Fruit fly (Drosophila melanogaster) whole organism, embryonic: ENCODE results near the gene CG17959.

Experiments
- Atf-2 ChIP-seq: fragments of 200-800 bp; sonication (Bioruptor generic); optimal IDR thresholded peaks from 2 replicates; lab custom pipeline; 2016; ENCODE audit warnings: missing biosample characterization, missing genetic modification characterization
- BEAF-32 ChIP-seq: fragments of 200-800 bp; sonication (Bioruptor generic); optimal IDR thresholded peaks from 3 replicates; lab custom pipeline; 2017; ENCODE audit warnings: missing biosample characterization, missing genetic modification characterization, mild to moderate bottlenecking, moderate library complexity, missing genetic modification reagents
- Bgb ChIP-seq: fragments of 200-800 bp; sonication (Bioruptor generic); IDR thresholded peaks from 2 replicates; pipeline ENCODE4 v1.3.6; 2022; ENCODE audit warnings: missing biosample characterization, missing genetic modification characterization; ENCODE audit not compliant: partially characterized antibody
- CG11085 ChIP-seq: fragments of 200-800 bp; sonication (Bioruptor generic); IDR thresholded peaks from 2 replicates; pipeline ENCODE4 v1.3.6; 2022; ENCODE audit warnings: missing biosample characterization, missing genetic modification characterization
- CG11247 ChIP-seq: fragments of 200-800 bp; sonication (Bioruptor generic); IDR thresholded peaks from 2 replicates; pipeline ENCODE4 v1.3.6; 2022; ENCODE audit warnings: missing biosample characterization, missing genetic modification characterization
- CG12236 ChIP-seq: fragments of 200-800 bp; sonication (Bioruptor generic); optimal IDR thresholded peaks from 2 replicates; lab custom pipeline; 2016; ENCODE audit warnings: missing biosample characterization, missing genetic modification characterization
- CG13296 ChIP-seq: fragments of 200-800 bp; sonication (Bioruptor generic); optimal IDR thresholded peaks from 3 replicates; lab custom pipeline; 2018; ENCODE audit warnings: missing biosample characterization, mild to moderate bottlenecking, missing genetic modification characterization
- CG13624 ChIP-seq: fragments of 200-800 bp; sonication (Bioruptor generic); optimal IDR thresholded peaks from 2 replicates; lab custom pipeline; 2016; ENCODE audit warnings: missing biosample characterization, missing genetic modification characterization
- CG1603 ChIP-seq: fragments of 200-800 bp; sonication (Bioruptor generic); optimal IDR thresholded peaks from 2 replicates; lab custom pipeline; 2019; ENCODE audit warnings: missing biosample characterization, mild to moderate bottlenecking, missing genetic modification characterization, moderate library complexity
- CG18011 ChIP-seq: fragments of 200-800 bp; sonication (Bioruptor generic); optimal IDR thresholded peaks from 2 replicates; lab custom pipeline; 2017; ENCODE audit warnings: missing biosample characterization, missing genetic modification characterization, mild to moderate bottlenecking, moderate library complexity, missing genotype
- CG18262 ChIP-seq: fragments of 200-800 bp; optimal IDR thresholded peaks from 3 replicates; lab custom pipeline; 2019; ENCODE audit warnings: missing biosample characterization, mild to moderate bottlenecking, missing genetic modification characterization, moderate library complexity
- CG1832 ChIP-seq: fragments of 200-800 bp; sonication (Bioruptor generic); optimal IDR thresholded peaks from 2 replicates; lab custom pipeline; 2017; ENCODE audit warnings: missing biosample characterization, mild to moderate bottlenecking, missing genetic modification characterization, inconsistent platforms
- CG32532 ChIP-seq: fragments of 200-800 bp; sonication (Bioruptor generic); IDR thresholded peaks from 2 replicates; pipeline ENCODE4 v1.3.6; 2022; ENCODE audit warnings: missing biosample characterization, missing genetic modification characterization
- CG32772 ChIP-seq: fragments of 200-800 bp; sonication (Bioruptor generic); IDR thresholded peaks from 2 replicates; pipeline ENCODE4 v1.3.6; 2022; ENCODE audit warnings: missing biosample characterization, missing genetic modification characterization
- CG42726 ChIP-seq: fragments of 200-800 bp; sonication (Bioruptor generic); IDR thresholded peaks from 2 replicates; pipeline ENCODE4 v1.3.6; 2022; ENCODE audit warnings: missing biosample characterization, missing genetic modification characterization; ENCODE audit not compliant: partially characterized antibody
- CG6689 ChIP-seq: fragments of 200-800 bp; sonication (Bioruptor generic); IDR thresholded peaks from 2 replicates; pipeline ENCODE4 v1.3.6; 2022; ENCODE audit warnings: missing biosample characterization, missing genetic modification characterization
- CG8765 ChIP-seq: fragments of 200-800 bp; sonication (Bioruptor generic); IDR thresholded peaks from 2 replicates; pipeline ENCODE4 v1.3.6; 2022; ENCODE audit warnings: missing biosample characterization, missing genetic modification characterization
- CG9609 ChIP-seq: fragments of 200-800 bp; sonication (Bioruptor generic); optimal IDR thresholded peaks from 3 replicates; lab custom pipeline; 2016; ENCODE audit warnings: missing biosample characterization, missing genetic modification characterization
- CG9727 ChIP-seq: fragments of 200-800 bp; sonication (Bioruptor generic); optimal IDR thresholded peaks from 3 replicates; lab custom pipeline; 2017; ENCODE audit warnings: missing biosample characterization, mild to moderate bottlenecking, missing genetic modification characterization
- Dbx ChIP-seq: fragments of 200-800 bp; sonication (Bioruptor generic); IDR thresholded peaks from 3 replicates; pipeline ENCODE4 v1.3.6; 2022; ENCODE audit warnings: missing biosample characterization, missing genetic modification characterization
- E2f2 ChIP-seq: fragments of 200-800 bp; sonication (Bioruptor generic); IDR thresholded peaks from 2 replicates; pipeline ENCODE4 v1.3.6; 2022; ENCODE audit warnings: missing biosample characterization, missing genetic modification characterization
- Fer1 ChIP-seq: fragments of 200-800 bp; sonication (Bioruptor generic); optimal IDR thresholded peaks from 2 replicates; lab custom pipeline; 2017; ENCODE audit warnings: missing biosample characterization, mild to moderate bottlenecking, missing genetic modification characterization
- Fer3 ChIP-seq: fragments of 200-800 bp; sonication (Bioruptor generic); optimal IDR thresholded peaks from 2 replicates; lab custom pipeline; 2018; ENCODE audit warnings: missing biosample characterization, mild to moderate bottlenecking, missing genetic modification characterization, moderate library complexity
- HLH54F ChIP-seq: fragments of 200-800 bp; sonication (Bioruptor generic); optimal IDR thresholded peaks from 3 replicates; lab custom pipeline; 2016; ENCODE audit warnings: missing biosample characterization, missing genetic modification characterization
- Hey ChIP-seq: fragments of 200-800 bp; sonication (Bioruptor generic); optimal IDR thresholded peaks from 3 replicates; lab custom pipeline; 2018; ENCODE audit warnings: missing biosample characterization, mild to moderate bottlenecking, missing genetic modification characterization
- HmgZ ChIP-seq: fragments of 200-800 bp; sonication (Bioruptor generic); optimal IDR thresholded peaks from 2 replicates; lab custom pipeline; 2018; ENCODE audit warnings: missing biosample characterization, mild to moderate bottlenecking, missing genetic modification characterization
- Rfx ChIP-seq: fragments of 200-800 bp; sonication (Bioruptor generic); IDR thresholded peaks from 2 replicates; pipeline ENCODE4 v1.3.6; 2022; ENCODE audit warnings: missing biosample characterization, missing genetic modification characterization
- Sry-β ChIP-seq: fragments of 200-800 bp; sonication (Bioruptor generic); optimal IDR thresholded peaks from 2 replicates; lab custom pipeline; 2018; ENCODE audit warnings: missing biosample characterization, mild to moderate bottlenecking, missing genetic modification characterization, moderate library complexity
- YL-1 ChIP-seq: fragments of 200-800 bp; sonication (Bioruptor generic); optimal IDR thresholded peaks from 3 replicates; lab custom pipeline; 2017; ENCODE audit warnings: missing biosample characterization, mild to moderate bottlenecking, missing genetic modification characterization
- chinmo ChIP-seq: fragments of 200-800 bp; sonication (Bioruptor generic); IDR thresholded peaks from 4 replicates; pipeline ENCODE4 v1.3.6; 2022; ENCODE audit warnings: missing biosample characterization, missing genetic modification characterization; ENCODE audit not compliant: partially characterized antibody
- chm ChIP-seq: fragments of 200-800 bp; sonication (Bioruptor generic); IDR thresholded peaks from 2 replicates; pipeline ENCODE4 v1.3.6; 2022; ENCODE audit warnings: missing biosample characterization, missing genetic modification characterization
- ci ChIP-seq: fragments of 200-800 bp; sonication (Bioruptor generic); IDR thresholded peaks from 3 replicates; pipeline ENCODE4 v1.3.6; 2022; ENCODE audit warnings: missing biosample characterization, missing genetic modification characterization
- crol ChIP-seq: fragments of 200-800 bp; sonication (Bioruptor generic); IDR thresholded peaks from 2 replicates; pipeline ENCODE4 v1.3.6; 2022; ENCODE audit warnings: missing biosample characterization, missing genetic modification characterization
- dan ChIP-seq: fragments of 200-800 bp; sonication (Bioruptor generic); IDR thresholded peaks from 2 replicates; pipeline ENCODE4 v1.3.6; 2022; ENCODE audit warnings: missing biosample characterization, missing genetic modification characterization
- danr ChIP-seq: fragments of 200-800 bp; sonication (Bioruptor generic); IDR thresholded peaks from 2 replicates; pipeline ENCODE4 v1.3.6; 2022; ENCODE audit warnings: missing biosample characterization, missing genetic modification characterization
- dmrt11E ChIP-seq: fragments of 200-800 bp; sonication (Bioruptor generic); optimal IDR thresholded peaks from 3 replicates; lab custom pipeline; 2018; ENCODE audit warnings: missing biosample characterization, mild to moderate bottlenecking, missing genetic modification characterization, moderate library complexity
- eyg ChIP-seq: fragments of 200-800 bp; sonication (Bioruptor generic); optimal IDR thresholded peaks from 3 replicates; lab custom pipeline; 2016; ENCODE audit warnings: missing biosample characterization, missing genetic modification characterization
- fd3F ChIP-seq: fragments of 200-800 bp; sonication (Bioruptor generic); optimal IDR thresholded peaks from 2 replicates; lab custom pipeline; 2018; ENCODE audit warnings: missing biosample characterization, mild to moderate bottlenecking, missing genetic modification characterization, moderate library complexity
- h ChIP-seq: fragments of >200 bp; optimal IDR thresholded peaks from 2 replicates; lab custom pipeline; 2017
- hkb ChIP-seq, 2 experiments: fragments of 200-800 bp in 1 of 2; fragments of >200 bp in 1 of 2; sonication (Bioruptor generic) in 1 of 2; IDR thresholded peaks in 1 of 2; optimal IDR thresholded peaks in 1 of 2; 2 replicates each; pipeline versions ENCODE4 v1.3.6 to Lab custom; 2017 to 2022; ENCODE audit warnings: missing biosample characterization in 1 of 2, missing genetic modification characterization in 1 of 2
- jing ChIP-seq: fragments of 200-800 bp; sonication (Bioruptor generic); optimal IDR thresholded peaks from 2 replicates; lab custom pipeline; 2018; ENCODE audit warnings: missing biosample characterization, mild to moderate bottlenecking, missing genetic modification characterization
- klu ChIP-seq: fragments of 200-800 bp; sonication (Bioruptor generic); IDR thresholded peaks from 2 replicates; pipeline ENCODE4 v1.3.6; 2022; ENCODE audit warnings: missing biosample characterization, missing genetic modification characterization
- lov ChIP-seq, 2 experiments: fragments of 200-800 bp in 1 of 2; fragments of >200 bp in 1 of 2; sonication (Bioruptor generic) in 1 of 2; IDR thresholded peaks in 1 of 2; optimal IDR thresholded peaks in 1 of 2; 2 replicates in 1 of 2; 3 replicates in 1 of 2; pipeline versions ENCODE4 v1.3.6 to Lab custom; 2017 to 2022; ENCODE audit warnings: missing biosample characterization in 1 of 2, missing genetic modification characterization in 1 of 2
- p53 ChIP-seq: fragments of 200-800 bp; sonication (Bioruptor generic); optimal IDR thresholded peaks from 2 replicates; lab custom pipeline; 2016; ENCODE audit warnings: missing biosample characterization, missing genetic modification characterization
- row ChIP-seq: fragments of 200-800 bp; sonication (Bioruptor generic); IDR thresholded peaks from 3 replicates; pipeline ENCODE4 v1.3.6; 2022; ENCODE audit warnings: missing biosample characterization, missing genetic modification characterization
- scrt ChIP-seq: fragments of 200-800 bp; sonication (Bioruptor generic); optimal IDR thresholded peaks from 2 replicates; lab custom pipeline; 2018; ENCODE audit warnings: missing biosample characterization, mild to moderate bottlenecking, missing genetic modification characterization, moderate library complexity
- sd ChIP-seq: fragments of 200-800 bp; sonication (Bioruptor generic); optimal IDR thresholded peaks from 3 replicates; lab custom pipeline; 2018; ENCODE audit warnings: missing biosample characterization, mild to moderate bottlenecking, missing genetic modification characterization, moderate library complexity
- seq ChIP-seq: fragments of 200-800 bp; sonication (Bioruptor generic); IDR thresholded peaks from 2 replicates; pipeline ENCODE4 v1.3.6; 2022; ENCODE audit warnings: missing biosample characterization, missing genetic modification characterization
- sim ChIP-seq: fragments of 200-800 bp; sonication (Bioruptor generic); IDR thresholded peaks from 2 replicates; pipeline ENCODE4 v1.3.6; 2022; ENCODE audit warnings: missing biosample characterization, missing genetic modification characterization
- sqz ChIP-seq: fragments of 200-800 bp; sonication (Bioruptor generic); optimal IDR thresholded peaks from 3 replicates; lab custom pipeline; 2018; ENCODE audit warnings: missing biosample characterization, mild to moderate bottlenecking, missing genetic modification characterization
- vvl ChIP-seq: fragments of 200-800 bp; sonication (Bioruptor generic); IDR thresholded peaks from 2 replicates; pipeline ENCODE4 v1.3.6; 2022; ENCODE audit warnings: missing biosample characterization, missing genetic modification characterization
- wdn ChIP-seq: fragments of 200-800 bp; sonication (Bioruptor generic); IDR thresholded peaks from 2 replicates; pipeline ENCODE4 v1.3.6; 2022; ENCODE audit warnings: missing biosample characterization, missing genetic modification characterization

The CG17959 gene

dm6 chrX:2918551-2918950, 28.3 kb upstream of the CG17959 start (continued):
- 0 out of 2 replicates have a peak, but pooled peaks have one; percentile 33 for TF ChIP-seq CG32772
- no peak for TF ChIP-seq Hey
- TF ChIP-seq E2f2 (GFP tag; lab: Robert Waterston, UW): no peak
- no peak for TF ChIP-seq jing
- TF ChIP-seq sd: peak; percentile 46
- no peak for TF ChIP-seq CG9727 (GFP tag; lab: Kevin White, UChicago)
- no peak for TF ChIP-seq Sry-β (GFP tag; lab: Kevin White, UChicago)
- 0 out of 2 replicates have a peak, but pooled peaks have one; percentile 27 for TF ChIP-seq vvl
- TF ChIP-seq wdn (GFP tag; lab: Robert Waterston, UW): no peak
- no peak for TF ChIP-seq CG13296
- TF ChIP-seq CG9609 (GFP tag; lab: Kevin White, UChicago): no peak
- no peak for TF ChIP-seq CG42726 (GFP tag; lab: Robert Waterston, UW)
- no peak for TF ChIP-seq danr (GFP tag; lab: Robert Waterston, UW)
- TF ChIP-seq YL-1 (GFP tag; lab: Kevin White, UChicago): no peak
- TF ChIP-seq row: no peak
- TF ChIP-seq CG12236 (GFP tag; lab: Kevin White, UChicago): no peak
- TF ChIP-seq lov (optimal IDR thresholded peaks at IDR 0.05; lab: Kevin White, UChicago): no peak
- no peak for TF ChIP-seq lov (GFP tag; IDR thresholded peaks at IDR 0.05; lab: Robert Waterston, UW)
- TF ChIP-seq h (lab: Kevin White, UChicago): no peak
- TF ChIP-seq hkb (optimal IDR thresholded peaks at IDR 0.05; lab: Kevin White, UChicago): no peak
- TF ChIP-seq hkb (GFP tag; IDR thresholded peaks at IDR 0.05; lab: Robert Waterston, UW): no peak
- no peak for TF ChIP-seq Dbx
- TF ChIP-seq CG11085 (GFP tag; lab: Robert Waterston, UW): no peak
- TF ChIP-seq CG1832 (GFP tag; lab: Kevin White, UChicago): no peak
- TF ChIP-seq HLH54F (GFP tag; lab: Kevin White, UChicago): no peak
- TF ChIP-seq CG18011 (GFP tag; lab: Kevin White, UChicago): no peak
- TF ChIP-seq sim (GFP tag; lab: Robert Waterston, UW): no peak
- peak; percentile 83 for TF ChIP-seq crol (GFP tag; lab: Robert Waterston, UW)
- peak; percentile 74 for TF ChIP-seq klu (GFP tag; lab: Robert Waterston, UW)
- TF ChIP-seq scrt (GFP tag; lab: Kevin White, UChicago): no peak
- TF ChIP-seq dan (GFP tag; lab: Robert Waterston, UW): no peak
- TF ChIP-seq CG32532: 0 out of 2 replicates have a peak, but pooled peaks have one; percentile 25
- no peak for TF ChIP-seq CG8765 (GFP tag; lab: Robert Waterston, UW)
- TF ChIP-seq fd3F: no peak
- TF ChIP-seq eyg: no peak
- TF ChIP-seq CG1603 (tag; lab: Kevin White, UChicago): no peak
- TF ChIP-seq CG18262 (tag; lab: Kevin White, UChicago): no peak
- no peak for TF ChIP-seq Atf-2
- TF ChIP-seq CG11247 (GFP tag; lab: Robert Waterston, UW): no peak
- TF ChIP-seq chinmo: no peak
- TF ChIP-seq sqz: peak; percentile 59
- no peak for TF ChIP-seq ci (GFP tag; lab: Robert Waterston, UW)
- no peak for TF ChIP-seq CG6689 (GFP tag; lab: Robert Waterston, UW)
- no peak for TF ChIP-seq seq (GFP tag; lab: Robert Waterston, UW)
- TF ChIP-seq p53: no peak
- TF ChIP-seq Fer3 (tag; lab: Kevin White, UChicago): no peak
- no peak for TF ChIP-seq Rfx
- no peak for TF ChIP-seq Fer1 (GFP tag; lab: Kevin White, UChicago)
- no peak for TF ChIP-seq chm (GFP tag; lab: Robert Waterston, UW)
- no peak for TF ChIP-seq HmgZ (tag; lab: Kevin White, UChicago)
- no peak for TF ChIP-seq Bgb (GFP tag; lab: Robert Waterston, UW)
- TF ChIP-seq dmrt11E (tag; lab: Kevin White, UChicago): no peak
- no peak for TF ChIP-seq BEAF-32 (GFP tag; lab: Kevin White, UChicago)
- no peak for TF ChIP-seq CG13624 (GFP tag; lab: Kevin White, UChicago)
